Worm (Caenorhabditis elegans): ENCODE measurements around the gene kin-19.

kin-19 gene

DNA sequence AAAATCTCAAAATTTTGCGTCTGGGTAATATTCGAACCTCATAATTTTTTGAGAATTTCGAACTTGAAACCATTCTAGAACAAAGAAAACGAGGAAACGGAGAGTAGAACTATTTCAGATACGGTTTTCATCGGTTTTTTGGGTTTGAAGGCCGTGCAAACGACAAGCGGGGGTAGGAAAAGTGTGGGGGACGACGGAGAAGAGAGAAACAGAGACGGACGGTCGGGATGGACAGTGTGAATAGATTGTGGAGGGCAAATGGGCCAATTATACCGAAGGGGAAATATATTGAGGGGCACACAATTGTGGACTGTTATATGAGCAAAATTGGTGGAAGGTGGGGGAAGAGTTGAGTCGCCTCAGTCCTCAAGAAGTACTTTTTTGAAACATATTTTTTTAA lies 12.3 kb upstream of the kin-19 start:
- TF ChIP-seq aly-1 (tag; optimal IDR thresholded peaks at IDR 0.05) (peak; percentile 26), ama-1 (optimal IDR thresholded peaks at IDR 0.05) (no peak)

ce11 chrIII:4098107-4098620 lies 11.7 kb upstream of the kin-19 start, which contains the start of gene rei-1:
TSS of gene rei-1 (minus strand) at chrIII:4098190.
- TF ChIP-seq sea-1 (GFP tag; conservative IDR thresholded peaks at IDR 0.05) (no peak), aly-1 (tag; optimal IDR thresholded peaks at IDR 0.05) (no peak), ceh-36 (tag; optimal IDR thresholded peaks at IDR 0.05) (no peak), F13C5.2 (tag; optimal IDR thresholded peaks at IDR 0.05) (no peak), hnd-1 (tag; optimal IDR thresholded peaks at IDR 0.05) (no peak), scrt-1 (GFP tag; IDR thresholded peaks at IDR 0.05) (no peak), pes-1 (GFP tag; IDR thresholded peaks at IDR 0.05) (no peak), tbx-11 (GFP tag; IDR thresholded peaks at IDR 0.05) (no peak), hmg-4 (GFP tag; optimal IDR thresholded peaks at IDR 0.05) (no peak), flt-1 (GFP tag; IDR thresholded peaks at IDR 0.05) (no peak)

- TF ChIP-seq hmg-4 (GFP tag; optimal IDR thresholded peaks at IDR 0.05) (no peak), hmbx-1 (tag; optimal IDR thresholded peaks at IDR 0.05) (no peak), tbx-37 (GFP tag; conservative IDR thresholded peaks at IDR 0.05) (no peak), ets-7 (tag; optimal IDR thresholded peaks at IDR 0.05) (no peak)
Measured at ce11 chrIII:4096370-4096842, 10.0 kb upstream of the kin-19 start.

DNA sequence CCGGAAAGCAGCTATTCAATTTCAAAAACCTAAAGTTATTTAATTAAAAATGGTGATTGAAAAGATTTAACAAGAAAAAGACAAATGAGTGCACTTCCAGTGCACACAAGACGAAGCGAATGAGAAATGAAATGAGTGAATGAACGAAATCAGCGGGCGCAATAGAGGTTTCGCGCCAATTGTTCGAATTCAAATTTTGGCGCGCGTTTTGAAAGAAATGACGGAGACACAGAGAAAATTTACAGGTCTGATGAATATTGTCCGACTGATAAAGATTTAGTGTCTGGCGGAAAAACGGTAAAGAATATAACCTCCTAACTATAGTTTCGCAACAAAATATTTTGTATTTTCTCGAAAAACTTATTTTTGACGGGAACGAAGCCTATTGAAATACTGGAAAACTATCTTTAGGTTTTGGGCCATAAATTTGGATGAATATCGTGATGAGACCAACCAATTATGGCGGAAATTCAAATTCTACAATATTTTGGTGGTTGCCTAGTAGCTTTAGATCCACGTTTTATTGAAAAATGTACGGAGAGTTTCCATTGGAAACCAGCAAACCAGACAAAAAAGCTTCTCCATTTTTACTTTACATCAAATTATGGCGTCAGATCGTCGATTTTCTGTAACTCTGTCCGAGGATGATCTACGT lies 9.1 kb upstream of the kin-19 start, which contains the start of gene C03C10.7:
Gene C03C10.7, plus strand, starts transcription at position 605 of the 655 bp plus-strand sequence.
- TF ChIP-seq flt-1 (GFP tag; IDR thresholded peaks at IDR 0.05) (no peak), hmbx-1 (tag; optimal IDR thresholded peaks at IDR 0.05) (no peak), ceh-13 (GFP tag; optimal IDR thresholded peaks at IDR 0.05) (no peak), ets-7 (tag; optimal IDR thresholded peaks at IDR 0.05) (no peak), tbx-11 (GFP tag; IDR thresholded peaks at IDR 0.05) (no peak), pes-1 (GFP tag; IDR thresholded peaks at IDR 0.05) (no peak), hnd-1 (tag; optimal IDR thresholded peaks at IDR 0.05) (no peak), tbx-37 (GFP tag; conservative IDR thresholded peaks at IDR 0.05) (no peak), hmg-4 (GFP tag; optimal IDR thresholded peaks at IDR 0.05) (no peak), B0310.2 (tag; optimal IDR thresholded peaks at IDR 0.05) (no peak), aly-1 (tag; optimal IDR thresholded peaks at IDR 0.05) (no peak), ceh-36 (tag; optimal IDR thresholded peaks at IDR 0.05) (no peak), tra-4 (tag; optimal IDR thresholded peaks at IDR 0.05) (no peak), F13C5.2 (tag; optimal IDR thresholded peaks at IDR 0.05) (no peak), sea-1 (GFP tag; conservative IDR thresholded peaks at IDR 0.05) (no peak), ama-1 (optimal IDR thresholded peaks at IDR 0.05) (no peak), scrt-1 (GFP tag; IDR thresholded peaks at IDR 0.05) (no peak)

ce11 chrIII:4094681-4095080 lies 8.2 kb upstream of the kin-19 start, which contains the start of gene rnr-2:
TSS of gene rnr-2 (minus strand) at chrIII:4094921.
- TF ChIP-seq ama-1 (optimal IDR thresholded peaks at IDR 0.05) = peak; percentile 80
- no peak for TF ChIP-seq ets-7 (tag; optimal IDR thresholded peaks at IDR 0.05)

ce11 chrIII:4092962-4093361 lies 6.5 kb upstream of the kin-19 start:
- TF ChIP-seq sea-1 (GFP tag; conservative IDR thresholded peaks at IDR 0.05) = no peak
- TF ChIP-seq ceh-13 (GFP tag; optimal IDR thresholded peaks at IDR 0.05) = no peak
- no peak for TF ChIP-seq hnd-1 (tag; optimal IDR thresholded peaks at IDR 0.05)
- peak; percentile 86 for TF ChIP-seq ama-1 (optimal IDR thresholded peaks at IDR 0.05)
- TF ChIP-seq scrt-1 (GFP tag; IDR thresholded peaks at IDR 0.05) = no peak
- no peak for TF ChIP-seq tra-4 (tag; optimal IDR thresholded peaks at IDR 0.05)
- TF ChIP-seq F13C5.2 (tag; optimal IDR thresholded peaks at IDR 0.05) = no peak

DNA sequence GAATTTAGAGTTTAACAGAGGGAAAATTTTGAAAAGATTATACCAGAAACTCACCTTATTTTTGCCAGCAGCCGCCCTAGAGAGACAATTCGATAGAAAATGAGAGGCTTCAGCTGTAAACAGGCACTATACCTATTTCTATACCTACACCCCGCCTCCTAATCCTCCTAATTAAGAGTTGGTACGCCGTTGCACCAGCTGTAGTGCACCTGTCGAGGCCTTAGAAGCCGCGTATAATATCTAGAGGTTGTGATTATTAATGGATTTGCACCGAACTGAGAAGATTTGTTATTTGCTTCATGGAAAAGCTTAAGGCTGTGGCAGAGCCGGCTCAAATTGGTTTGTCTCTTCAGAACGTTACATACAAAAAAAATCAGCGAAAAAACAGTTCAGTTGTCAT lies 5.6 kb upstream of the kin-19 start, which contains the start of gene C03C10.5:
Gene C03C10.5, minus strand, starts transcription at position 101 of the 400 bp plus-strand sequence.
- TF ChIP-seq hnd-1 (tag; optimal IDR thresholded peaks at IDR 0.05) (no peak), ceh-13 (GFP tag; optimal IDR thresholded peaks at IDR 0.05) (no peak), ets-7 (tag; optimal IDR thresholded peaks at IDR 0.05) (no peak), ceh-36 (tag; optimal IDR thresholded peaks at IDR 0.05) (no peak), pes-1 (GFP tag; IDR thresholded peaks at IDR 0.05) (no peak), tbx-11 (GFP tag; IDR thresholded peaks at IDR 0.05) (no peak), F13C5.2 (tag; optimal IDR thresholded peaks at IDR 0.05) (no peak), aly-1 (tag; optimal IDR thresholded peaks at IDR 0.05) (no peak), scrt-1 (GFP tag; IDR thresholded peaks at IDR 0.05) (no peak), flt-1 (GFP tag; IDR thresholded peaks at IDR 0.05) (no peak), sea-1 (GFP tag; conservative IDR thresholded peaks at IDR 0.05) (no peak), hmg-4 (GFP tag; optimal IDR thresholded peaks at IDR 0.05) (no peak), tra-4 (tag; optimal IDR thresholded peaks at IDR 0.05) (no peak), tbx-37 (GFP tag; conservative IDR thresholded peaks at IDR 0.05) (no peak), B0310.2 (tag; optimal IDR thresholded peaks at IDR 0.05) (no peak), hmbx-1 (tag; optimal IDR thresholded peaks at IDR 0.05) (no peak), ama-1 (optimal IDR thresholded peaks at IDR 0.05) (no peak)

DNA sequence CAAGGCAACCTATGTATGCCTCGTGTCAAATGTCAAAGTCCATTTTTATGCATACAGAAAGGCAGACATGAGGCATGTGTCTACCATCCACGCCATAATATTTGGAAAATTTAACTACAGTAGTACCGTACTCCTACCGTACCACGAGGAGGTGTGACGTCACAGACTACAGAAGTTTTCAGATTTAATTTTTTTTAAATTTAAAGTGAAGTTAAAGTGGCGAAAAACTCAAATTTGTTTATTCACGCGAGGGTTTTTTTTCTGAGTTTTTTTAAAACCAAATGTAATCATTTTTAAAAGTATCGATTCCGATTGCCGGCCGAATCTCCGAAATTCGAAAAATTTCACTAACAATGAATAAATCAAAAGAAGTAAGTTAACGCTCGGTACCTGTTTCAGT lies 4.3 kb upstream of the kin-19 start, which contains the start of gene C03C10.2:
Gene C03C10.2, plus strand, starts transcription at position 301 of the 400 bp plus-strand sequence.
- TF ChIP-seq flt-1 (GFP tag; IDR thresholded peaks at IDR 0.05) (no peak), ceh-13 (GFP tag; optimal IDR thresholded peaks at IDR 0.05) (no peak), F13C5.2 (tag; optimal IDR thresholded peaks at IDR 0.05) (no peak)

Measured in whole organism, early embryonic.